Fruit fly (Drosophila melanogaster) whole organism, embryonic: ENCODE results near the gene Syt12.

Source experiments
- Bgb ChIP-seq: fragments of 200-800 bp; sonication (Bioruptor generic); IDR thresholded peaks from 2 replicates; pipeline ENCODE4 v1.3.6; 2022; ENCODE audit warnings: missing biosample characterization, missing genetic modification characterization; ENCODE audit not compliant: partially characterized antibody
- CG10209 ChIP-seq: fragments of 200-800 bp; sonication (Bioruptor generic); optimal IDR thresholded peaks from 3 replicates; lab custom pipeline; 2017; ENCODE audit warnings: missing biosample characterization, mild to moderate bottlenecking, missing genetic modification characterization, missing genetic modification reagents
- CG10366 ChIP-seq: fragments of 200-800 bp; sonication (Bioruptor generic); IDR thresholded peaks from 2 replicates; pipeline ENCODE4 v1.3.6; 2022; ENCODE audit warnings: missing biosample characterization, missing genetic modification characterization
- CG10431 ChIP-seq: fragments of 200-800 bp; sonication (Bioruptor generic); optimal IDR thresholded peaks from 3 replicates; lab custom pipeline; 2018; ENCODE audit warnings: missing biosample characterization, mild to moderate bottlenecking, missing genetic modification characterization
- CG10543 ChIP-seq: fragments of 200-800 bp; sonication (Bioruptor generic); optimal IDR thresholded peaks from 3 replicates; lab custom pipeline; 2017; ENCODE audit warnings: missing biosample characterization, mild to moderate bottlenecking, missing genetic modification characterization, moderate library complexity
- CG13424 ChIP-seq: fragments of 200-800 bp; sonication (Bioruptor generic); optimal IDR thresholded peaks from 2 replicates; lab custom pipeline; 2019; ENCODE audit warnings: missing biosample characterization, mild to moderate bottlenecking, missing genetic modification characterization, moderate library complexity
- CG14667 ChIP-seq: fragments of 200-800 bp; sonication (Bioruptor generic); IDR thresholded peaks from 2 replicates; pipeline ENCODE4 v1.3.6; 2022; ENCODE audit warnings: missing biosample characterization, missing genetic modification characterization
- CG1602 ChIP-seq: fragments of 200-800 bp; sonication (Bioruptor generic); optimal IDR thresholded peaks from 3 replicates; lab custom pipeline; 2016; ENCODE audit warnings: missing biosample characterization, missing genetic modification characterization
- CG2678 ChIP-seq: fragments of 200-800 bp; sonication (Bioruptor generic); optimal IDR thresholded peaks from 3 replicates; lab custom pipeline; 2019; ENCODE audit warnings: missing biosample characterization, mild to moderate bottlenecking, missing genetic modification characterization, moderate library complexity
- CG2889 ChIP-seq: fragments of 200-800 bp; sonication (Bioruptor generic); IDR thresholded peaks from 3 replicates; pipeline ENCODE4 v1.3.6; 2022; ENCODE audit warnings: missing biosample characterization, missing genetic modification characterization
- CG30403 ChIP-seq: fragments of 200-800 bp; sonication (Bioruptor generic); optimal IDR thresholded peaks from 3 replicates; lab custom pipeline; 2016; ENCODE audit warnings: missing biosample characterization, missing genetic modification characterization
- CG30431 ChIP-seq: fragments of 200-800 bp; sonication (Bioruptor generic); optimal IDR thresholded peaks from 2 replicates; lab custom pipeline; 2017; ENCODE audit warnings: missing biosample characterization, missing genetic modification characterization
- CG3281 ChIP-seq: fragments of 200-800 bp; sonication (Bioruptor generic); optimal IDR thresholded peaks from 3 replicates; lab custom pipeline; 2017; ENCODE audit warnings: missing biosample characterization, mild to moderate bottlenecking, missing genetic modification characterization
- CG34376 ChIP-seq: fragments of 200-800 bp; sonication (Bioruptor generic); optimal IDR thresholded peaks from 2 replicates; lab custom pipeline; 2018; ENCODE audit warnings: missing biosample characterization, mild to moderate bottlenecking, missing genetic modification characterization
- CG3838 ChIP-seq: fragments of 200-800 bp; sonication (Bioruptor generic); optimal IDR thresholded peaks from 3 replicates; lab custom pipeline; 2016; ENCODE audit warnings: missing biosample characterization, missing genetic modification characterization
- CG4424 ChIP-seq: fragments of 200-800 bp; sonication (Bioruptor generic); optimal IDR thresholded peaks from 3 replicates; lab custom pipeline; 2016; ENCODE audit warnings: missing biosample characterization, missing genetic modification characterization
- CG5953 ChIP-seq: fragments of 200-800 bp; sonication (Bioruptor generic); IDR thresholded peaks from 2 replicates; pipeline ENCODE4 v1.3.6; 2022; ENCODE audit warnings: missing biosample characterization, missing genetic modification characterization
- CG6683 ChIP-seq: fragments of 200-800 bp; sonication (Bioruptor generic); optimal IDR thresholded peaks from 2 replicates; lab custom pipeline; 2017; ENCODE audit warnings: missing biosample characterization, mild to moderate bottlenecking, missing genetic modification characterization, missing genetic modification reagents
- CG7556 ChIP-seq: fragments of 200-800 bp; sonication (Bioruptor generic); optimal IDR thresholded peaks from 2 replicates; lab custom pipeline; 2017; ENCODE audit warnings: missing biosample characterization, mild to moderate bottlenecking, missing genetic modification characterization
- CG8924 ChIP-seq: fragments of 200-800 bp; optimal IDR thresholded peaks from 3 replicates; lab custom pipeline; 2019; ENCODE audit warnings: missing biosample characterization, mild to moderate bottlenecking, missing genetic modification characterization, moderate library complexity
- CG9437 ChIP-seq: fragments of 200-800 bp; sonication (Bioruptor generic); optimal IDR thresholded peaks from 2 replicates; lab custom pipeline; 2018; ENCODE audit warnings: missing biosample characterization, mild to moderate bottlenecking, missing genetic modification characterization
- CHES-1-like ChIP-seq: fragments of 200-800 bp; sonication (Bioruptor generic); optimal IDR thresholded peaks from 2 replicates; lab custom pipeline; 2016; ENCODE audit warnings: missing biosample characterization, missing genetic modification characterization
- Chrac-16 ChIP-seq: fragments of 200-800 bp; sonication (Bioruptor generic); optimal IDR thresholded peaks from 3 replicates; lab custom pipeline; 2016; ENCODE audit warnings: missing biosample characterization, missing genetic modification characterization
- Dbx ChIP-seq: fragments of 200-800 bp; sonication (Bioruptor generic); IDR thresholded peaks from 3 replicates; pipeline ENCODE4 v1.3.6; 2022; ENCODE audit warnings: missing biosample characterization, missing genetic modification characterization
- ERR ChIP-seq: fragments of 200-800 bp; sonication (Bioruptor generic); optimal IDR thresholded peaks from 2 replicates; lab custom pipeline; 2016; ENCODE audit warnings: missing biosample characterization, missing genetic modification characterization
- Gug ChIP-seq: fragments of 200-800 bp; sonication (Bioruptor generic); IDR thresholded peaks from 4 replicates; pipeline ENCODE4 v1.3.6; 2022; ENCODE audit warnings: missing biosample characterization, missing genetic modification characterization
- Hand ChIP-seq: fragments of 200-800 bp; sonication (Bioruptor generic); optimal IDR thresholded peaks from 2 replicates; lab custom pipeline; 2017; ENCODE audit warnings: mild to moderate bottlenecking, missing biosample characterization, missing genetic modification reagents, missing genetic modification characterization
- MESR4 ChIP-seq: fragments of 200-800 bp; sonication (Bioruptor generic); optimal IDR thresholded peaks from 2 replicates; lab custom pipeline; 2018; ENCODE audit warnings: missing biosample characterization, mild to moderate bottlenecking, missing genetic modification characterization, moderate library complexity
- Nf-YB ChIP-seq: fragments of 200-800 bp; sonication (Bioruptor generic); optimal IDR thresholded peaks from 3 replicates; lab custom pipeline; 2019; ENCODE audit warnings: missing biosample characterization, mild to moderate bottlenecking, missing genetic modification characterization, moderate library complexity
- PHDP ChIP-seq: fragments of 200-800 bp; sonication (Bioruptor generic); optimal IDR thresholded peaks from 3 replicates; lab custom pipeline; 2018; ENCODE audit warnings: missing biosample characterization, mild to moderate bottlenecking, missing genetic modification characterization, moderate library complexity
- Pdp1 ChIP-seq, 2 experiments: fragments of 200-800 bp; sonication (Bioruptor generic); optimal IDR thresholded peaks; 3 replicates each; lab custom pipeline; 2016; ENCODE audit warnings: missing biosample characterization in 2 of 2, missing genetic modification characterization in 2 of 2, mild to moderate bottlenecking in 1 of 2, moderate library complexity in 1 of 2
- al ChIP-seq: fragments of 200-800 bp; sonication (Bioruptor generic); IDR thresholded peaks from 2 replicates; pipeline ENCODE4 v1.3.6; 2022; ENCODE audit warnings: missing biosample characterization, missing genetic modification characterization
- dmrt99B ChIP-seq: fragments of 200-800 bp; sonication (Bioruptor generic); optimal IDR thresholded peaks from 2 replicates; lab custom pipeline; 2018; ENCODE audit warnings: missing biosample characterization, mild to moderate bottlenecking, missing genetic modification characterization, moderate library complexity
- emc ChIP-seq: fragments of 200-800 bp; sonication (Bioruptor generic); optimal IDR thresholded peaks from 2 replicates; lab custom pipeline; 2016; ENCODE audit warnings: missing biosample characterization, missing genetic modification characterization
- ewg ChIP-seq: fragments of 200-800 bp; sonication (Bioruptor generic); optimal IDR thresholded peaks from 3 replicates; lab custom pipeline; 2017; ENCODE audit warnings: mild to moderate bottlenecking, missing biosample characterization, missing genetic modification reagents, missing genetic modification characterization
- gcm ChIP-seq: fragments of 200-800 bp; sonication (Bioruptor generic); optimal IDR thresholded peaks from 2 replicates; lab custom pipeline; 2019; ENCODE audit warnings: missing biosample characterization, mild to moderate bottlenecking, missing genetic modification characterization, moderate library complexity
- ken ChIP-seq: fragments of 200-800 bp; sonication (Bioruptor generic); IDR thresholded peaks from 3 replicates; pipeline ENCODE4 v1.3.6; 2022; ENCODE audit warnings: missing biosample characterization, missing genetic modification characterization
- lilli ChIP-seq: fragments of 200-800 bp; sonication (Bioruptor generic); optimal IDR thresholded peaks from 3 replicates; lab custom pipeline; 2016; ENCODE audit warnings: missing biosample characterization, missing genetic modification characterization
- lmd ChIP-seq: fragments of 200-800 bp; sonication (Bioruptor generic); IDR thresholded peaks from 2 replicates; pipeline ENCODE4 v1.3.6; 2022; ENCODE audit warnings: missing biosample characterization, missing genetic modification characterization
- nmo ChIP-seq: fragments of 200-800 bp; sonication (Bioruptor generic); optimal IDR thresholded peaks from 2 replicates; lab custom pipeline; 2018; ENCODE audit warnings: missing biosample characterization, mild to moderate bottlenecking, missing genetic modification characterization, moderate library complexity
- peb ChIP-seq: fragments of 200-800 bp; sonication (Bioruptor generic); IDR thresholded peaks from 2 replicates; pipeline ENCODE4 v1.3.6; 2022; ENCODE audit warnings: missing biosample characterization, missing genetic modification characterization
- pita ChIP-seq: fragments of 200-800 bp; sonication (Bioruptor generic); optimal IDR thresholded peaks from 2 replicates; lab custom pipeline; 2017; ENCODE audit warnings: missing biosample characterization, mild to moderate bottlenecking, missing genetic modification characterization
- pros ChIP-seq: fragments of 200-800 bp; sonication (Bioruptor generic); optimal IDR thresholded peaks from 3 replicates; lab custom pipeline; 2019; ENCODE audit warnings: missing biosample characterization, mild to moderate bottlenecking, missing genetic modification characterization, moderate library complexity
- sisA ChIP-seq: fragments of 200-800 bp; sonication (Bioruptor generic); IDR thresholded peaks from 2 replicates; pipeline ENCODE4 v1.3.6; 2022; ENCODE audit warnings: missing biosample characterization, missing genetic modification characterization
- ssp ChIP-seq: fragments of 200-800 bp; sonication (Bioruptor generic); IDR thresholded peaks from 2 replicates; pipeline ENCODE4 v1.3.6; 2022; ENCODE audit warnings: missing biosample characterization, missing genetic modification characterization
- tio ChIP-seq: fragments of 200-800 bp; sonication (Bioruptor generic); optimal IDR thresholded peaks from 2 replicates; lab custom pipeline; 2017; ENCODE audit warnings: missing biosample characterization, missing genetic modification characterization, inconsistent platforms
- trem ChIP-seq: fragments of 200-800 bp; optimal IDR thresholded peaks from 3 replicates; lab custom pipeline; 2019; ENCODE audit warnings: missing biosample characterization, mild to moderate bottlenecking, missing genetic modification characterization, moderate library complexity
- trh ChIP-seq: fragments of 200-800 bp; sonication (Bioruptor generic); optimal IDR thresholded peaks from 2 replicates; lab custom pipeline; 2016; ENCODE audit warnings: missing biosample characterization, missing genetic modification characterization
- unpg ChIP-seq: fragments of 200-800 bp; sonication (Bioruptor generic); optimal IDR thresholded peaks from 3 replicates; lab custom pipeline; 2018; ENCODE audit warnings: missing biosample characterization, mild to moderate bottlenecking, missing genetic modification characterization, moderate library complexity

Gene Syt12

dm6 chrX:13384583-13385342, 25.7 kb downstream of the Syt12 start, which contains the start of the genes Rbp1-like and Tim9a (continued):
- TF ChIP-seq PHDP (tag; lab: Kevin White, UChicago) (peak; percentile 3), Hand (GFP tag; lab: Kevin White, UChicago) (no peak), CG10366 (no peak), ssp (GFP tag; lab: Robert Waterston, UW) (peak; percentile 42; the same call in 1 of the 2 replicates), gcm (GFP tag; lab: Kevin White, UChicago) (no peak), CG2678 (peak; percentile 55), MESR4 (peak; percentile 92), ken (GFP tag; lab: Robert Waterston, UW) (no peak), ERR (no peak), emc (GFP tag; lab: Kevin White, UChicago) (no peak), Chrac-16 (GFP tag; lab: Kevin White, UChicago) (peak; percentile 4), CG30431 (GFP tag; lab: Kevin White, UChicago) (no peak), CG2889 (GFP tag; lab: Robert Waterston, UW) (no peak), Nf-YB (GFP tag; lab: Kevin White, UChicago) (peak; percentile 41), al (GFP tag; lab: Robert Waterston, UW) (no peak), pros (no peak), Pdp1 (GFP tag; optimal IDR thresholded peaks at IDR 0.05; lab: Kevin White, UChicago) (peak in 1 of 2 experiments; percentile 64), unpg (GFP tag; lab: Kevin White, UChicago) (no peak), lmd (GFP tag; lab: Robert Waterston, UW) (no peak), CG13424 (peak; percentile 30), CG8924 (tag; lab: Kevin White, UChicago) (peak; percentile 46), CG10209 (GFP tag; lab: Kevin White, UChicago) (peak; percentile 28), ewg (no peak), CG10431 (GFP tag; lab: Kevin White, UChicago) (peak; percentile 36), CG10543 (GFP tag; lab: Kevin White, UChicago) (peak; percentile 61), CG4424 (GFP tag; lab: Kevin White, UChicago) (peak; percentile 39), tio (GFP tag; lab: Kevin White, UChicago) (no peak), CG1602 (peak; percentile 16), Bgb (peak; percentile 58; the same call in 1 of the 2 replicates), Gug (GFP tag; lab: Robert Waterston, UW) (no peak; the same call in 3 of the 4 replicates), trem (tag; lab: Kevin White, UChicago) (peak; percentile 70), pita (GFP tag; lab: Kevin White, UChicago) (no peak), CHES-1-like (GFP tag; lab: Kevin White, UChicago) (no peak), trh (no peak), Dbx (peak; percentile 17; the same call in 1 of the 3 replicates), CG3838 (GFP tag; lab: Kevin White, UChicago) (no peak), CG34376 (GFP tag; lab: Kevin White, UChicago) (peak; percentile 53), dmrt99B (tag; lab: Kevin White, UChicago) (peak; percentile 19), CG7556 (GFP tag; lab: Kevin White, UChicago) (peak; percentile 41), CG30403 (GFP tag; lab: Kevin White, UChicago) (peak; percentile 61), CG9437 (GFP tag; lab: Kevin White, UChicago) (peak; percentile 62), CG5953 (no peak), CG3281 (GFP tag; lab: Kevin White, UChicago) (peak; percentile 30), lilli (GFP tag; lab: Kevin White, UChicago) (peak; percentile 11), CG6683 (GFP tag; lab: Kevin White, UChicago) (no peak), CG14667 (GFP tag; lab: Robert Waterston, UW) (no peak), peb (GFP tag; lab: Robert Waterston, UW) (no peak), sisA (GFP tag; lab: Robert Waterston, UW) (no peak), nmo (peak; percentile 66)
